Worm (Caenorhabditis elegans): ENCODE measurements around the gene myo-6.

Gene myo-6

DNA sequence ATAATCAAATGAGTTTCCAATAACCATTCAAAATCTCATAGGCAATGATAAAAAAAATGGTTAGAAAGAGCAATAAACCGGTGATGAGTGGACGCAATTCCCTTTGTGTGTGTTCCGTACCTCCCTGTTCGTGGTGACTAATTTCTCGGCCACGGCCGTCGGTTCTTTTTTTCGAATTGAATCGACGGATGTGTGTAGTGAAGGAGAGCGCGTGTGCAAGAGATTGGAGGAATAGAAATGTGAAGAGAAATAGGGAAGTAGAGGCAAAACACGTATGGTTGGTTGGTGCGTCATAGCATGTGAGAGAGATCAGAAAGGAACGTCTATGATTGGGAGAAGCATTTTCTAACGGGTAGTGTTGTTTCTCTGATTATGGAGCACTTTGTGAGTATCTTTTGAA lies 49.8 kb upstream of the myo-6 start (continued):
- TF ChIP-seq zip-5 (tag; optimal IDR thresholded peaks at IDR 0.05) (no peak), dve-1 (tag; optimal IDR thresholded peaks at IDR 0.05) (no peak), rnt-1 (tag; optimal IDR thresholded peaks at IDR 0.05) (peak; percentile 48), mec-3 (tag; optimal IDR thresholded peaks at IDR 0.05; ENCODE audit: borderline replicate concordance) (no peak), C38D4.7 (GFP tag; optimal IDR thresholded peaks at IDR 0.05) (no peak), pha-4 (tag; optimal IDR thresholded peaks at IDR 0.05) (no peak), F13H6.1 (tag; optimal IDR thresholded peaks at IDR 0.05) (peak; percentile 23), nfya-1 (tag; optimal IDR thresholded peaks at IDR 0.05) (peak; percentile 71), lin-11 (tag; optimal IDR thresholded peaks at IDR 0.05) (no peak), npax-4 (tag; optimal IDR thresholded peaks at IDR 0.05) (no peak), hlh-13 (GFP tag; optimal IDR thresholded peaks at IDR 0.05) (no peak), pros-1 (tag; optimal IDR thresholded peaks at IDR 0.05) (no peak), pha-2 (tag; optimal IDR thresholded peaks at IDR 0.05) (no peak), tbx-2 (tag; optimal IDR thresholded peaks at IDR 0.05) (peak; percentile 68), lim-6 (tag; optimal IDR thresholded peaks at IDR 0.05) (no peak), fkh-10 (GFP tag; optimal IDR thresholded peaks at IDR 0.05) (no peak), ceh-2 (tag; optimal IDR thresholded peaks at IDR 0.05) (peak; percentile 61), ceh-19 (GFP tag; optimal IDR thresholded peaks at IDR 0.05) (no peak), C08G9.2 (tag; optimal IDR thresholded peaks at IDR 0.05) (peak; percentile 38), hlh-8 (tag; optimal IDR thresholded peaks at IDR 0.05) (no peak), ceh-22 (tag; optimal IDR thresholded peaks at IDR 0.05) (no peak), ceh-48 (tag; optimal IDR thresholded peaks at IDR 0.05) (no peak), hlh-30 (tag; optimal IDR thresholded peaks at IDR 0.05; ENCODE audit: insufficient read depth) (peak; percentile 67), che-1 (tag; optimal IDR thresholded peaks at IDR 0.05) (no peak), nhr-11 (tag; optimal IDR thresholded peaks at IDR 0.05) (no peak), pax-1 (tag; optimal IDR thresholded peaks at IDR 0.05) (no peak)

DNA sequence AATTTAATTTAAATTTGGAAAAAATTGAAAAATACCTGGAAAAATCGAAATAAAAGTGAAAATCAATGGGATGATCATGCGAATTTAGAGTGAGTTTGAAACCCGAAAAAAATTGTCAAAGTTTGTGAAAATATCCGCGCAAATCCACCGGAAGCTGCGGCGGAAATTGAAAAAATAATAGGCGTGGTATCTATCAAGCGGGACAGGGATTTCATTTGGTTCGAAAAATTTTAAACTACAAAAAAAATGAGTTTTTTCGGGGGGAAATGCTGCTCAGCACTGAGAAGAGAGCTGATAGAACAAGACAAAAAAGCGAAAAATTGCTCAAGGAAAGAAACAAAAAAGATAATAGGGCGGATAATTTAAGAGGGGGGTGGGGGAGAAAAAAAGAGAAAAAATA lies 38.6 kb upstream of the myo-6 start, which contains the start of gene T03F6.9:
T03F6.9 (minus strand) TSS at position 101 of the 400 bp plus-strand sequence.
- TF ChIP-seq ceh-18 (tag; optimal IDR thresholded peaks at IDR 0.05) (no peak), che-1 (tag; optimal IDR thresholded peaks at IDR 0.05) (no peak), C08G9.2 (tag; optimal IDR thresholded peaks at IDR 0.05) (no peak), sox-4 (tag; optimal IDR thresholded peaks at IDR 0.05) (no peak), dmd-4 (tag; optimal IDR thresholded peaks at IDR 0.05; ENCODE audit: borderline replicate concordance) (no peak), zip-5 (tag; optimal IDR thresholded peaks at IDR 0.05) (no peak)

DNA sequence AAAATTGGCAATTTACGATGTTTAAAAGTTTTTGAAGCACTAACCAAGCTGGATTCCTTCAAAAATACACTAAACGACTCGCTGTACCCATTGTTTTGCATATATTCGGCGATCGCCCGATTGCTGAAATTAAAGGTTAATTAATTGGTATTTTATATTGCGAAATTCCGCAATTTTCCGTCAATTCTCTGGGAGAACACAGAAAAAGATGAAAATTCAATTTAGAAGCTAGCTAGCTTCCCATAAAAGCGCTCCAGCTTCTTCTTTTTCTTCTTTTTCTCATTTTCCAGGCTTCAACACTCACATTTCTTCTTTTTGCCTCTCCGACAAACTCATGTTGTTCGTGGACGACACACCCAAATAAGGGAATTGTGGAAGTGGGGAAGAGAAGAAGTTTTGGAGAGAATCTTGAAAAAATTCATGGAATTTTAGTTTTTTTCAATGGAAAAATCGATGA lies 33.3 kb upstream of the myo-6 start, which contains the start of gene lis-1:
lis-1 (minus strand) TSS at position 407 of the 457 bp plus-strand sequence.
- TF ChIP-seq unc-42 (tag; optimal IDR thresholded peaks at IDR 0.05) (peak; percentile 83), Y22D7AL.16 (tag; optimal IDR thresholded peaks at IDR 0.05) (no peak), hlh-8 (tag; optimal IDR thresholded peaks at IDR 0.05) (no peak), odd-2 (tag; optimal IDR thresholded peaks at IDR 0.05) (no peak), fax-1 (tag; optimal IDR thresholded peaks at IDR 0.05) (no peak), ceh-31 (tag; optimal IDR thresholded peaks at IDR 0.05) (peak; percentile 12)

DNA sequence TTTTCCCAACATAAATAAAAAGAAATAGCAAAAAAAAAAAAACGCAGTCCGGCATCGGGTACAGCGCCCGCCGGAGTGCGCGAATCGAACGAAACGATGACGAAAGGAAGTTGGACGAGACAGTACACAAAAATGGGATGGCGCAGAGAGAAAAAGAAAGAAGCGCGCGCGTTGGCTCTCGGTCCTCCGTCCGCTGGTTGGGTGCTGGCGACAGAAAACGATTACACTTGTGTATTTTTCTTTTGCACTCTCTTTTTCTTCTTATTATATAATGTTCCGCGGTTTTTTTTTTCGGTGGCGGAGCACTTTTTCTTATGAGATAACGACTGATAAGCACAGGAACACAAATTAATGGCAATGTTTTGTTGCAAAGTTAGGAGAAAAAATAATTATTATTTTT lies 32.3 kb upstream of the myo-6 start:
- no peak for TF ChIP-seq sox-4 (tag; optimal IDR thresholded peaks at IDR 0.05)
- TF ChIP-seq unc-42 (tag; optimal IDR thresholded peaks at IDR 0.05): peak; percentile 9
- no peak for TF ChIP-seq sdc-2 (tag; optimal IDR thresholded peaks at IDR 0.05)
- TF ChIP-seq ceh-22 (tag; optimal IDR thresholded peaks at IDR 0.05): no peak
- TF ChIP-seq ceh-31 (tag; optimal IDR thresholded peaks at IDR 0.05): peak; percentile 15
- TF ChIP-seq elt-2 (tag; optimal IDR thresholded peaks at IDR 0.05): peak; percentile 25
- no peak for TF ChIP-seq sox-2 (GFP tag; IDR thresholded peaks at IDR 0.05)
- TF ChIP-seq hlh-13 (GFP tag; optimal IDR thresholded peaks at IDR 0.05): no peak
- TF ChIP-seq ceh-9 (tag; optimal IDR thresholded peaks at IDR 0.05): no peak
- no peak for TF ChIP-seq dmd-4 (tag; optimal IDR thresholded peaks at IDR 0.05; ENCODE audit: borderline replicate concordance)
- no peak for TF ChIP-seq C08G9.2 (tag; optimal IDR thresholded peaks at IDR 0.05)
- TF ChIP-seq pat-9 (tag; optimal IDR thresholded peaks at IDR 0.05): no peak
- TF ChIP-seq tbx-2 (tag; optimal IDR thresholded peaks at IDR 0.05): no peak
- TF ChIP-seq T23F11.4 (GFP tag; optimal IDR thresholded peaks at IDR 0.05): no peak
- TF ChIP-seq nfya-1 (tag; optimal IDR thresholded peaks at IDR 0.05): peak; percentile 83
- TF ChIP-seq ceh-6 (GFP tag; optimal IDR thresholded peaks at IDR 0.05): no peak
- TF ChIP-seq nhr-11 (tag; optimal IDR thresholded peaks at IDR 0.05): no peak
- no peak for TF ChIP-seq hlh-30 (tag; optimal IDR thresholded peaks at IDR 0.05; ENCODE audit: insufficient read depth)
- TF ChIP-seq gmeb-2 (tag; optimal IDR thresholded peaks at IDR 0.05): no peak
- TF ChIP-seq npax-4 (tag; optimal IDR thresholded peaks at IDR 0.05): no peak
- no peak for TF ChIP-seq eyg-1 (tag; optimal IDR thresholded peaks at IDR 0.05)
- TF ChIP-seq madf-2 (tag; optimal IDR thresholded peaks at IDR 0.05): no peak
- TF ChIP-seq elt-4 (tag; optimal IDR thresholded peaks at IDR 0.05): no peak
